Worm (Caenorhabditis elegans) whole organism, midembryonic: ENCODE measurements around the gene ugt-47.

Source experiments
- T22C8.4 ChIP-seq: fragments of 200-800 bp; sonication (Bioruptor generic); IDR thresholded peaks from 2 replicates; pipeline ENCODE4 v1.3.6; 2022; ENCODE audit warnings: missing genetic modification characterization, missing compliant biosample characterization
- cog-1 ChIP-seq: sonication (generic microtip); optimal IDR thresholded peaks from 2 replicates; lab custom pipeline; 2016; ENCODE audit warnings: missing genetic modification characterization, missing compliant biosample characterization
- flt-1 ChIP-seq: fragments of 200-800 bp; sonication (Bioruptor generic); IDR thresholded peaks from 2 replicates; pipeline ENCODE4 v1.3.6; 2022; ENCODE audit warnings: missing genetic modification characterization, missing compliant biosample characterization
- klf-2 ChIP-seq: fragments of 200-800 bp; sonication (Bioruptor generic); conservative IDR thresholded peaks from 2 replicates; pipeline ENCODE4 v1.3.6; 2022; ENCODE audit warnings: missing genetic modification reagents, missing genetic modification characterization, missing compliant biosample characterization
- med-1 ChIP-seq: sonication (generic microtip); optimal IDR thresholded peaks from 2 replicates; lab custom pipeline; 2017; ENCODE audit warnings: missing genetic modification characterization, mild to moderate bottlenecking, missing compliant biosample characterization, antibody characterized with exemption, missing genetic modification reagents; ENCODE audit not compliant: insufficient read depth
- ref-1 ChIP-seq: fragments of 200-800 bp; sonication (Bioruptor generic); conservative IDR thresholded peaks from 2 replicates; pipeline ENCODE4 v1.3.6; 2022; ENCODE audit warnings: missing genetic modification reagents, missing genetic modification characterization, missing compliant biosample characterization
- tab-1 ChIP-seq: fragments of 200-800 bp; sonication (Bioruptor generic); IDR thresholded peaks from 2 replicates; pipeline ENCODE4 v1.3.6; 2022; ENCODE audit warnings: missing genetic modification characterization, missing compliant biosample characterization
- ztf-23 ChIP-seq: fragments of 200-800 bp; sonication (Bioruptor generic); IDR thresholded peaks from 2 replicates; pipeline ENCODE4 v1.3.6; 2022; ENCODE audit warnings: missing genetic modification reagents, missing genetic modification characterization, missing compliant biosample characterization
- ztf-29 ChIP-seq: fragments of 200-800 bp; sonication (Bioruptor generic); IDR thresholded peaks from 2 replicates; pipeline ENCODE4 v1.3.6; 2022; ENCODE audit warnings: missing genetic modification reagents, missing genetic modification characterization, missing compliant biosample characterization

ugt-47 gene

DNA sequence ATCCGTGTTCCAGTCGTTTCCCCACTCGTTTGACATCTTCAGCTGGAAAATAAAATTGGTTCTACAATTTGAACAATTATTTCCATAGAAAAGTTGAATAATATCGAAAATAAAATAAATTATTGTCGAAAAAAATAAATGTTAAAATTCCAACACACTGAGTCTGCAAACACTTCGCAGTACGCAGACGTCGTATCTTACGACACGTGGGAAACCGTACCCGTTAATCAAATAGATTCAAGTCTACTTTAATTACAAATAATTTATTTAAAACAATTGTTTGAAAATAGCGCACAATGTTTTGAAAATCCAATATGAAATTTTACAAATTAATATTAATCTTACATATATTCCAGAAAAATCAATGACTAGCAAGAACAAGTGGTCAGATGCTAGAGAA is 43.5 kb downstream of the ugt-47 start, which contains the start of gene yif-1:
TSS of gene yif-1 (minus strand) at position 42 of the 400 bp plus-strand sequence.
- TF ChIP-seq ref-1 (GFP tag; lab: Robert Waterston, UW) (no peak), cog-1 (tag; lab: Kevin White, UChicago) (no peak), ztf-29 (GFP tag; lab: Robert Waterston, UW) (no peak), med-1 (GFP tag; lab: Kevin White, UChicago) (no peak), ztf-23 (GFP tag; lab: Robert Waterston, UW) (no peak), T22C8.4 (GFP tag; lab: Robert Waterston, UW) (no peak), klf-2 (GFP tag; lab: Robert Waterston, UW) (no peak), tab-1 (no peak), flt-1 (GFP tag; lab: Robert Waterston, UW) (no peak)

DNA sequence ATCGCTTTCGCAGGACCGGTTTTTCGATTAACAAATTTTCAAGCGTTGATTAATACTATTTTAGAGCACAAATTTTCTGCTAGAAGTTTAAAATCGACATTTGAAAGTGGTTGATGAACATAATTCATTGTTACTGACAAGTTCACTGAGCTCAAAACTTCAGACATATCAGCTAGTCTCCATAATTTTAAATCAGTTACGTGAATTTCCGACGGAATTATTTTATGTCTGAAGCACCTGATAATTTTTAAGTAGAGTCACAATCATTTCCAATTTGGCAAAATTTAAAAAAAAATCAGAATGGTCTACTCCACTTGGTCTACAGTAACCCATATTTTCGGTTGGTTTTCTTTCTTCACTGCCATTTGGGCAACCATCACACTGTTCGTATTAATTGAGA is 46.5 kb downstream of the ugt-47 start, which contains the start of gene str-118:
TSS of gene str-118 (plus strand) at position 301 of the 400 bp plus-strand sequence.
- TF ChIP-seq klf-2 (GFP tag; lab: Robert Waterston, UW) (no peak), cog-1 (tag; lab: Kevin White, UChicago) (no peak), ztf-23 (GFP tag; lab: Robert Waterston, UW) (no peak), T22C8.4 (GFP tag; lab: Robert Waterston, UW) (no peak), ztf-29 (GFP tag; lab: Robert Waterston, UW) (no peak), tab-1 (no peak), flt-1 (GFP tag; lab: Robert Waterston, UW) (no peak), ref-1 (GFP tag; lab: Robert Waterston, UW) (no peak), med-1 (GFP tag; lab: Kevin White, UChicago) (no peak)

DNA sequence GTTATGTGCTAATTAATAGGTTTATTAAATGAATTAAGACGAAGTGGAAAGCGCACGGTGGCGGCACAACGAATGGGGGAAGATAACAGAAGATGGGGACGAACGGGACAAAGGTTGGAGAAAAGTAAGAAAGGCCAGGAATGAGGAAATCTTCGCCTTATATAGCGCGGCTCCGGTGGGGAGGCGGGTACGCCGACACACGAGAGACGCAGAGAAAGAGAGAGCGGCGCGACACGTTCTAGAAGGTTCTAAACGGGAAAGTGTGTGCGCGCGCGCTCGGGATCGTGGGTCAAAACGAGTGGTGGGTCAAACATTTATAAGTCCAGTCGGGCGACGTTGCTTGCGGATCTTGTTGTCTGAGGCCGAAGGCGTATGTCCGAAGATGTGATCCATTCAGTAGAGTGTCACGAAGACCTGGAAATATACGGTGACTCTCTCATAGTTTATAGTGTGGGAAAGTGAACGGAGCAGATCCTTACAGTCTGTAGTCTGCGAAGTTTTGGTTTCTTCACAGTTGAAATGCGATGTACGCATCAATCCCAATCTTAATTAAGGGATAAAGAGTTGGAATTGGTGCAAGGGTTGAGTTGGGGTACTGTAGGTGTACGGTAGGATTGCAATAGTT is 49.1 kb downstream of the ugt-47 start:
- TF ChIP-seq T22C8.4 (GFP tag; lab: Robert Waterston, UW) (0 out of 2 replicates have a peak, but pooled peaks have one; percentile 24), ref-1 (GFP tag; lab: Robert Waterston, UW) (0 out of 2 replicates have a peak, but pooled peaks have one; percentile 16), flt-1 (GFP tag; lab: Robert Waterston, UW) (peak; percentile 63; the same call in 1 of the 2 replicates)

DNA sequence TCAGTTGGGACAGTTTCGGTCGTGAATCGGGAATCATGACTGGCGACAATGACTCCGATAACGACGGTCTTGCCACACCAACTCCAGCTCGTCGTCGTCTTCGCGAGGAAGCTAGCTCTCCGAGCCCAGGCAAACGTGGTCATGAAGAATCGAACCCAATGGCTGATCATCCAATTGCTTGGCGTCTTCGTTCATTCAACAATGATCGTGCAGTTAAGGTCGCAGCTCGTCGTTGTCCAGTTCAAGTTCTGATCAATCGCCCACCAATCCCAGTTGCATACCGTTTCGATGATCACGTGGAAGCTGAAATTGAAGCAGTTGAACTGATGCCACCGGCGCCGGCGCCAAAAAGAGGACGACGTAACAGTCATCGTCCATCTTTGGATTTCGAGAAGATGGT is 51.2 kb downstream of the ugt-47 start:
- TF ChIP-seq cog-1 (tag; lab: Kevin White, UChicago) (no peak), med-1 (GFP tag; lab: Kevin White, UChicago) (no peak), tab-1 (no peak), klf-2 (GFP tag; lab: Robert Waterston, UW) (no peak), flt-1 (GFP tag; lab: Robert Waterston, UW) (no peak), T22C8.4 (GFP tag; lab: Robert Waterston, UW) (no peak), ztf-23 (GFP tag; lab: Robert Waterston, UW) (no peak), ztf-29 (GFP tag; lab: Robert Waterston, UW) (no peak), ref-1 (GFP tag; lab: Robert Waterston, UW) (no peak)

ce11 chrV:10046503-10046902 is 51.9 kb downstream of the ugt-47 start:
- TF ChIP-seq ztf-23 (GFP tag; lab: Robert Waterston, UW) (no peak), ref-1 (GFP tag; lab: Robert Waterston, UW) (no peak), med-1 (GFP tag; lab: Kevin White, UChicago) (no peak), cog-1 (tag; lab: Kevin White, UChicago) (no peak), ztf-29 (GFP tag; lab: Robert Waterston, UW) (no peak), flt-1 (GFP tag; lab: Robert Waterston, UW) (no peak), klf-2 (GFP tag; lab: Robert Waterston, UW) (no peak), tab-1 (no peak), T22C8.4 (GFP tag; lab: Robert Waterston, UW) (no peak)
